Fruit fly (Drosophila melanogaster): Measurements from ENCODE around the gene BtbVII.
A peak's percentile ranks its signal among the peaks of the same experiment; 100 is the strongest.

BtbVII gene

DNA sequence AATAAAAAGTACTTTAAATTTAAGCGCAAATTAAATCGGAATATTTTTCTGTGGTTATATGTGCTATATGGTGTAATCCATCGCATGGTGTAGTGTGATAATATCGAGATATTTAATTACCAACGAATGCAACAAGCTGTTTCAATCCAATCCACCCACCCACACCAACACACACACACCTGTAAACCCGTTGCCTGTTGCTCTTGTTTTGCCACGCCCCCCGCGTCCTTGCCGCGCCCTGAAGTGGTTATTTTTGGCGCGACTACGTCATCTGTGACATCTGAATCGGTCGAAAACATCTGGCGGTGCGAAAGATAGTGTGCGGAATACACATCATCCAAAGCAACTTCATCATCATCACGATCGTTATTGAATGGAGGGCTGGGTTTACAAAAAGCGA is 17.0 kb downstream of the BtbVII start:
- TF ChIP-seq Pif1A (GFP tag; optimal IDR thresholded peaks at IDR 0.05) (no peak), EcR (GFP tag; optimal IDR thresholded peaks at IDR 0.05) (peak; percentile 35), fd96Ca (GFP tag; IDR thresholded peaks at IDR 0.05) (no peak)

dm6 chr3L:3166200-3166695 is 17.8 kb downstream of the BtbVII start, which contains the start of gene Asciz:
Asciz (minus strand) TSS chr3L:3166250.
- TF ChIP-seq CG9948 (tag; optimal IDR thresholded peaks at IDR 0.05): no peak
- TF ChIP-seq CG10348 (GFP tag; IDR thresholded peaks at IDR 0.05): no peak
- TF ChIP-seq CG32121 (GFP tag; IDR thresholded peaks at IDR 0.05): no peak
- TF ChIP-seq gl (tag; optimal IDR thresholded peaks at IDR 0.05): no peak
- no peak for TF ChIP-seq Pif1A (GFP tag; optimal IDR thresholded peaks at IDR 0.05)
- no peak for TF ChIP-seq Snoo (tag; optimal IDR thresholded peaks at IDR 0.05)
- TF ChIP-seq D1 (tag; optimal IDR thresholded peaks at IDR 0.05): no peak
- TF ChIP-seq CG34367 (tag; optimal IDR thresholded peaks at IDR 0.05): no peak
- no peak for TF ChIP-seq CG17806 (tag; optimal IDR thresholded peaks at IDR 0.05)
- TF ChIP-seq Pif1B (GFP tag; optimal IDR thresholded peaks at IDR 0.05): no peak
- TF ChIP-seq CG15710 (tag; optimal IDR thresholded peaks at IDR 0.05): no peak
- TF ChIP-seq CG8301 (tag; optimal IDR thresholded peaks at IDR 0.05): no peak

dm6 chr3L:3169107-3169506 is 20.7 kb downstream of the BtbVII start, which contains the start of the genes CG32278 and CG32281:
CG32278 (plus strand) TSS chr3L:3169286.
CG32281 (plus strand) TSS chr3L:3169375.
- TF ChIP-seq CG10348 (GFP tag; IDR thresholded peaks at IDR 0.05) (no peak), D1 (tag; optimal IDR thresholded peaks at IDR 0.05) (no peak), CG15710 (tag; optimal IDR thresholded peaks at IDR 0.05) (no peak)

DNA sequence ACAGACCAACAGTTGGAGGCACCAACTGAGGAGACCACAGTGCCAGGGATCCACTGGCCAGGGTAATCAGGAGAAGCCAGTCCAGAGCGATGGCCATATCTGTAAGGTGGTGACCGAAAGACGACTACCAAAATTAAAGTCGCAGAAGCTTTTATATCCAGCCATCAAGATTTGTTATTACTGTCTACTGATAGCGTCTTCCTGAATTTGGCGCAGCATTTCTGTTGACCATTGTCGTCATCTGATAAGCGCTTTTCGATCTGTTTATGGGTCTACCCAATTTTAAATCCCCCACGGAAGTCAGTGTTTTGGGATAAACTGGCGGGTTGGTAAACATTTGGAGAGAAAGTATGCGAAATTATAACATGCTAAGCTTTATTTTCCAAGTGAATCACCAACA is 24.0 kb downstream of the BtbVII start, which contains the start of gene CG14963:
TSS of gene CG14963 (minus strand) at position 101 of the 400 bp plus-strand sequence.
- TF ChIP-seq CG13204 (GFP tag; optimal IDR thresholded peaks at IDR 0.05): no peak
- no peak for TF ChIP-seq CG9948 (tag; optimal IDR thresholded peaks at IDR 0.05)
- no peak for TF ChIP-seq D1 (tag; optimal IDR thresholded peaks at IDR 0.05)
- no peak for TF ChIP-seq CG8159 (tag; optimal IDR thresholded peaks at IDR 0.05)
- no peak for TF ChIP-seq CG34367 (tag; optimal IDR thresholded peaks at IDR 0.05)
- TF ChIP-seq CG17806 (tag; optimal IDR thresholded peaks at IDR 0.05): no peak
- TF ChIP-seq gl (tag; optimal IDR thresholded peaks at IDR 0.05): no peak
- TF ChIP-seq Ets98B (GFP tag; IDR thresholded peaks at IDR 0.05): no peak
- no peak for TF ChIP-seq CG8301 (tag; optimal IDR thresholded peaks at IDR 0.05)
- TF ChIP-seq CG4496 (GFP tag; IDR thresholded peaks at IDR 0.05): no peak
- no peak for TF ChIP-seq Pif1A (GFP tag; optimal IDR thresholded peaks at IDR 0.05)
- TF ChIP-seq CG14655 (GFP tag; optimal IDR thresholded peaks at IDR 0.05): no peak

dm6 chr3L:3177872-3178271 is 29.4 kb downstream of the BtbVII start:
- TF ChIP-seq Ets98B (GFP tag; IDR thresholded peaks at IDR 0.05): no peak
- TF ChIP-seq fd96Ca (GFP tag; IDR thresholded peaks at IDR 0.05): no peak
- TF ChIP-seq CG15710 (tag; optimal IDR thresholded peaks at IDR 0.05): no peak
- TF ChIP-seq CG8159 (tag; optimal IDR thresholded peaks at IDR 0.05): no peak
- TF ChIP-seq CG34367 (tag; optimal IDR thresholded peaks at IDR 0.05): no peak
- TF ChIP-seq rn (GFP tag; IDR thresholded peaks at IDR 0.05): no peak
- TF ChIP-seq CG8301 (tag; optimal IDR thresholded peaks at IDR 0.05): no peak
- TF ChIP-seq CG9948 (tag; optimal IDR thresholded peaks at IDR 0.05): no peak
- no peak for TF ChIP-seq D1 (tag; optimal IDR thresholded peaks at IDR 0.05)
- no peak for TF ChIP-seq CG32121 (GFP tag; IDR thresholded peaks at IDR 0.05)
- TF ChIP-seq Snoo (tag; optimal IDR thresholded peaks at IDR 0.05): no peak
- TF ChIP-seq gl (tag; optimal IDR thresholded peaks at IDR 0.05): no peak
- no peak for TF ChIP-seq CG14655 (GFP tag; optimal IDR thresholded peaks at IDR 0.05)
- no peak for TF ChIP-seq CG13204 (GFP tag; optimal IDR thresholded peaks at IDR 0.05)
- TF ChIP-seq Pif1A (GFP tag; optimal IDR thresholded peaks at IDR 0.05): no peak
- no peak for TF ChIP-seq CG17806 (tag; optimal IDR thresholded peaks at IDR 0.05)
- TF ChIP-seq CG4496 (GFP tag; IDR thresholded peaks at IDR 0.05): no peak

dm6 chr3L:3178530-3179096 is 30.2 kb downstream of the BtbVII start, which contains the start of the genes MnM and Girdin:
MnM (minus strand) TSS chr3L:3178580.
Girdin (plus strand) TSS chr3L:3178930.
- peak; percentile 7 for TF ChIP-seq EcR (GFP tag; optimal IDR thresholded peaks at IDR 0.05)
- TF ChIP-seq Pif1A (GFP tag; optimal IDR thresholded peaks at IDR 0.05): no peak
- 0 out of 3 replicates have a peak, but pooled peaks have one; percentile 53 for TF ChIP-seq fd96Ca (GFP tag; IDR thresholded peaks at IDR 0.05)
- peak; percentile 35; the same call in 1 of the 2 replicates for TF ChIP-seq CG32121 (GFP tag; IDR thresholded peaks at IDR 0.05)
- TF ChIP-seq CG10348 (GFP tag; IDR thresholded peaks at IDR 0.05): peak; percentile 16; the same call in 1 of the 2 replicates

dm6 chr3L:3179474-3179873 is 31.0 kb downstream of the BtbVII start:
- TF ChIP-seq CG9948 (tag; optimal IDR thresholded peaks at IDR 0.05) (peak; percentile 93), fd96Ca (GFP tag; IDR thresholded peaks at IDR 0.05) (peak; percentile 92), CG14655 (GFP tag; optimal IDR thresholded peaks at IDR 0.05) (no peak), Ets98B (GFP tag; IDR thresholded peaks at IDR 0.05) (peak; percentile 92), gl (tag; optimal IDR thresholded peaks at IDR 0.05) (peak; percentile 89), CG12605 (GFP tag; IDR thresholded peaks at IDR 0.05) (peak; percentile 91), CG10348 (GFP tag; IDR thresholded peaks at IDR 0.05) (peak; percentile 19; the same call in 1 of the 2 replicates), EcR (GFP tag; optimal IDR thresholded peaks at IDR 0.05) (peak; percentile 98), CG32121 (GFP tag; IDR thresholded peaks at IDR 0.05) (peak; percentile 81), D1 (tag; optimal IDR thresholded peaks at IDR 0.05) (no peak), Snoo (tag; optimal IDR thresholded peaks at IDR 0.05) (peak; percentile 92), CG8301 (tag; optimal IDR thresholded peaks at IDR 0.05) (peak; percentile 94), rn (GFP tag; IDR thresholded peaks at IDR 0.05) (peak; percentile 78), Pif1A (GFP tag; optimal IDR thresholded peaks at IDR 0.05) (no peak), CG8159 (tag; optimal IDR thresholded peaks at IDR 0.05) (peak; percentile 95), CG15710 (tag; optimal IDR thresholded peaks at IDR 0.05) (peak; percentile 93), CG17806 (tag; optimal IDR thresholded peaks at IDR 0.05) (peak; percentile 93), CG13204 (GFP tag; optimal IDR thresholded peaks at IDR 0.05) (peak; percentile 87), Pif1B (GFP tag; optimal IDR thresholded peaks at IDR 0.05) (peak; percentile 92), CG34367 (tag; optimal IDR thresholded peaks at IDR 0.05) (peak; percentile 89), CG4496 (GFP tag; IDR thresholded peaks at IDR 0.05) (peak; percentile 95)
